Worm (Caenorhabditis elegans) whole organism, L2 larva: Measurements from ENCODE around the gene unc-51.

ENCODE experiments used
- ceh-82 ChIP-seq: fragments of 150-350 bp; optimal IDR thresholded peaks from 2 replicates; lab custom pipeline; 2014; ENCODE audit warnings: missing biosample characterization, missing genetic modification characterization
- mdl-1 ChIP-seq, 2 experiments: fragments of 150-350 bp in 1 of 2; sonication (generic microtip) in 1 of 2; optimal IDR thresholded peaks; 2 replicates each; lab custom pipeline; 2017; ENCODE audit warnings: missing biosample characterization in 2 of 2, missing genetic modification characterization in 2 of 2
- nhr-12 ChIP-seq: fragments of 150-350 bp; optimal IDR thresholded peaks from 2 replicates; lab custom pipeline; 2014; ENCODE audit warnings: missing biosample characterization, missing genetic modification characterization
- snpc-4 ChIP-seq: fragments of 150-350 bp; optimal IDR thresholded peaks from 2 replicates; lab custom pipeline; 2014; ENCODE audit warnings: missing biosample characterization, missing genetic modification characterization

DNA sequence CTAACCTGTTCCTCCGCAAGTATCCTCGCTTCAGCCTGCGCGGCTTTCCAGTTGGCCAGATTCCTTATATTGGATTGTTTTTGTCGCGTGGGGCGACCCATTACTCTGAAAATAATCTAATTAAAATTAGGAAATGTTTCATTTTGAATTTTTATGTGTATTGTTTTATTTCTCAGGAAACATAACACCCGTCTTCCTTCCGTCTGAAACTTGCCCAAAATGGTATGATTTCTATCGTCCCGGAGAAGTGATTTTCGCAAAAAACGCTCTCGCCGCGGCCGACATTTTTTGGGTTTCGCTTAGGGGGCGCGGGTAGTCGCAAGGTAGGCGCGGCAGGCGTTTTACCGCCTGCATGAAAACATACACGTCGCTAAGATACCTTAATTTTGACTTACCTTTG lies 18.1 kb downstream of the unc-51 start, which contains the start of gene clec-260:
- no peak for TF ChIP-seq ceh-82 (tag; lab: Kevin White, UChicago)
- TF ChIP-seq nhr-12 = no peak
- no peak for TF ChIP-seq snpc-4 (tag; lab: Kevin White, UChicago)
- TF ChIP-seq mdl-1 (tag; optimal IDR thresholded peaks at IDR 0.05; lab: Kevin White, UChicago) = no peak
